Fruit fly (Drosophila melanogaster) whole organism, embryonic: ENCODE results near the gene Lamtor4.
A peak's percentile ranks its signal among the peaks of the same experiment; 100 is the strongest.

Experiments
- ATbp ChIP-seq: fragments of 200-800 bp; sonication (Bioruptor generic); optimal IDR thresholded peaks from 2 replicates; lab custom pipeline; 2017; ENCODE audit warnings: missing biosample characterization, mild to moderate bottlenecking, missing genetic modification characterization, missing genetic modification reagents
- Asciz ChIP-seq: fragments of 200-800 bp; sonication (Bioruptor generic); optimal IDR thresholded peaks from 2 replicates; lab custom pipeline; 2017; ENCODE audit warnings: missing biosample characterization, mild to moderate bottlenecking, missing genetic modification characterization, missing genetic modification reagents
- Atf-2 ChIP-seq: fragments of 200-800 bp; sonication (Bioruptor generic); optimal IDR thresholded peaks from 2 replicates; lab custom pipeline; 2016; ENCODE audit warnings: missing biosample characterization, missing genetic modification characterization
- Atf3 ChIP-seq: fragments of 200-800 bp; sonication (Bioruptor generic); optimal IDR thresholded peaks from 3 replicates; lab custom pipeline; 2016; ENCODE audit warnings: missing biosample characterization, missing genetic modification characterization
- Bgb ChIP-seq: fragments of 200-800 bp; sonication (Bioruptor generic); IDR thresholded peaks from 2 replicates; pipeline ENCODE4 v1.3.6; 2022; ENCODE audit warnings: missing biosample characterization, missing genetic modification characterization; ENCODE audit not compliant: partially characterized antibody
- Blimp-1 ChIP-seq: fragments of 200-800 bp; sonication (Bioruptor generic); optimal IDR thresholded peaks from 3 replicates; lab custom pipeline; 2018; ENCODE audit warnings: missing biosample characterization, missing genetic modification characterization, mild to moderate bottlenecking, moderate library complexity, missing genetic modification reagents
- BtbVII ChIP-seq: fragments of 200-800 bp; sonication (Bioruptor generic); optimal IDR thresholded peaks from 3 replicates; lab custom pipeline; 2017; ENCODE audit warnings: missing biosample characterization, mild to moderate bottlenecking, missing genetic modification characterization
- CG10366 ChIP-seq: fragments of 200-800 bp; sonication (Bioruptor generic); IDR thresholded peaks from 2 replicates; pipeline ENCODE4 v1.3.6; 2022; ENCODE audit warnings: missing biosample characterization, missing genetic modification characterization
- CG12299 ChIP-seq: fragments of 200-800 bp; sonication (Bioruptor generic); optimal IDR thresholded peaks from 2 replicates; lab custom pipeline; 2018; ENCODE audit warnings: missing biosample characterization, mild to moderate bottlenecking, missing genetic modification characterization
- CG12659 ChIP-seq: fragments of 200-800 bp; sonication (Bioruptor generic); optimal IDR thresholded peaks from 3 replicates; lab custom pipeline; 2017; ENCODE audit warnings: mild to moderate bottlenecking, missing biosample characterization, missing genetic modification reagents, missing genetic modification characterization
- CG13296 ChIP-seq: fragments of 200-800 bp; sonication (Bioruptor generic); optimal IDR thresholded peaks from 3 replicates; lab custom pipeline; 2018; ENCODE audit warnings: missing biosample characterization, mild to moderate bottlenecking, missing genetic modification characterization
- CG14441 ChIP-seq: fragments of 200-800 bp; sonication (Bioruptor generic); IDR thresholded peaks from 2 replicates; pipeline ENCODE4 v1.3.6; 2022; ENCODE audit warnings: missing biosample characterization, missing genetic modification characterization
- CG15011 ChIP-seq: fragments of 200-800 bp; sonication (Bioruptor generic); optimal IDR thresholded peaks from 3 replicates; lab custom pipeline; 2018; ENCODE audit warnings: missing biosample characterization, mild to moderate bottlenecking, missing genetic modification characterization
- CG18619 ChIP-seq: fragments of 200-800 bp; sonication (Bioruptor generic); optimal IDR thresholded peaks from 3 replicates; lab custom pipeline; 2017; ENCODE audit warnings: missing biosample characterization, mild to moderate bottlenecking, missing genetic modification characterization
- CG30403 ChIP-seq: fragments of 200-800 bp; sonication (Bioruptor generic); optimal IDR thresholded peaks from 3 replicates; lab custom pipeline; 2016; ENCODE audit warnings: missing biosample characterization, missing genetic modification characterization
- CG31388 ChIP-seq: fragments of 200-800 bp; sonication (Bioruptor generic); optimal IDR thresholded peaks from 2 replicates; lab custom pipeline; 2016; ENCODE audit warnings: missing biosample characterization, missing genetic modification characterization
- CG32767 ChIP-seq: fragments of 200-800 bp; sonication (Bioruptor generic); IDR thresholded peaks from 2 replicates; pipeline ENCODE4 v1.3.6; 2022; ENCODE audit warnings: missing biosample characterization, missing genetic modification characterization
- CG3847 ChIP-seq: fragments of 200-800 bp; sonication (Bioruptor generic); IDR thresholded peaks from 2 replicates; pipeline ENCODE4 v1.3.6; 2022; ENCODE audit warnings: missing biosample characterization, missing genetic modification characterization
- CG43689 ChIP-seq: fragments of 200-800 bp; sonication (Bioruptor generic); IDR thresholded peaks from 2 replicates; pipeline ENCODE4 v1.3.6; 2022; ENCODE audit warnings: missing biosample characterization, missing genetic modification characterization
- CG9215 ChIP-seq: fragments of 200-800 bp; sonication (Bioruptor generic); IDR thresholded peaks from 2 replicates; pipeline ENCODE4 v1.3.6; 2022; ENCODE audit warnings: missing biosample characterization, missing genetic modification characterization
- CG9727 ChIP-seq: fragments of 200-800 bp; sonication (Bioruptor generic); optimal IDR thresholded peaks from 3 replicates; lab custom pipeline; 2017; ENCODE audit warnings: missing biosample characterization, mild to moderate bottlenecking, missing genetic modification characterization
- Camta ChIP-seq: fragments of 200-800 bp; sonication (Bioruptor generic); optimal IDR thresholded peaks from 2 replicates; lab custom pipeline; 2016; ENCODE audit warnings: missing biosample characterization, missing genetic modification characterization
- Eip74EF ChIP-seq, 2 experiments: fragments of 200-800 bp in 1 of 2; fragments of >200 bp in 1 of 2; sonication (Bioruptor generic) in 1 of 2; optimal IDR thresholded peaks; 2 replicates each; lab custom pipeline; 2017 to 2019; ENCODE audit warnings: missing biosample characterization in 2 of 2, missing genetic modification characterization in 2 of 2, mild to moderate bottlenecking in 1 of 2, moderate library complexity in 1 of 2
- Fer3 ChIP-seq: fragments of 200-800 bp; sonication (Bioruptor generic); optimal IDR thresholded peaks from 2 replicates; lab custom pipeline; 2018; ENCODE audit warnings: missing biosample characterization, mild to moderate bottlenecking, missing genetic modification characterization, moderate library complexity
- HLH4C ChIP-seq: fragments of 200-800 bp; sonication (Bioruptor generic); IDR thresholded peaks from 3 replicates; pipeline ENCODE4 v1.3.6; 2022; ENCODE audit warnings: missing biosample characterization, missing genetic modification characterization; ENCODE audit not compliant: partially characterized antibody
- Hey ChIP-seq: fragments of 200-800 bp; sonication (Bioruptor generic); optimal IDR thresholded peaks from 3 replicates; lab custom pipeline; 2018; ENCODE audit warnings: missing biosample characterization, mild to moderate bottlenecking, missing genetic modification characterization
- HmgD ChIP-seq: fragments of 200-800 bp; sonication (Bioruptor generic); optimal IDR thresholded peaks from 3 replicates; lab custom pipeline; 2016; ENCODE audit warnings: missing biosample characterization, missing genetic modification characterization
- HmgZ ChIP-seq: fragments of 200-800 bp; sonication (Bioruptor generic); optimal IDR thresholded peaks from 2 replicates; lab custom pipeline; 2018; ENCODE audit warnings: missing biosample characterization, mild to moderate bottlenecking, missing genetic modification characterization
- MTF-1 ChIP-seq: fragments of 200-800 bp; sonication (Bioruptor generic); optimal IDR thresholded peaks from 2 replicates; lab custom pipeline; 2018; ENCODE audit warnings: missing biosample characterization, mild to moderate bottlenecking, missing genetic modification characterization, borderline replicate concordance
- Myb ChIP-seq: fragments of 200-800 bp; sonication (Bioruptor generic); optimal IDR thresholded peaks from 2 replicates; lab custom pipeline; 2016; ENCODE audit warnings: missing biosample characterization, missing genetic modification characterization
- Neu2 ChIP-seq: fragments of 200-800 bp; sonication (Bioruptor generic); optimal IDR thresholded peaks from 3 replicates; lab custom pipeline; 2016; ENCODE audit warnings: missing biosample characterization, missing genetic modification characterization, borderline replicate concordance
- YL-1 ChIP-seq: fragments of 200-800 bp; sonication (Bioruptor generic); optimal IDR thresholded peaks from 3 replicates; lab custom pipeline; 2017; ENCODE audit warnings: missing biosample characterization, mild to moderate bottlenecking, missing genetic modification characterization
- ci ChIP-seq: fragments of 200-800 bp; sonication (Bioruptor generic); IDR thresholded peaks from 3 replicates; pipeline ENCODE4 v1.3.6; 2022; ENCODE audit warnings: missing biosample characterization, missing genetic modification characterization
- crp ChIP-seq, 2 experiments: fragments of 200-800 bp; sonication (Bioruptor generic); optimal IDR thresholded peaks; 2 replicates in 1 of 2; 3 replicates in 1 of 2; lab custom pipeline; 2017; ENCODE audit warnings: missing biosample characterization in 2 of 2, missing genetic modification characterization in 2 of 2, mild to moderate bottlenecking in 1 of 2, moderate library complexity in 1 of 2
- dysf ChIP-seq: fragments of 200-800 bp; sonication (Bioruptor generic); IDR thresholded peaks from 3 replicates; pipeline ENCODE4 v1.3.6; 2022; ENCODE audit warnings: missing biosample characterization, missing genetic modification characterization
- emc ChIP-seq: fragments of 200-800 bp; sonication (Bioruptor generic); optimal IDR thresholded peaks from 2 replicates; lab custom pipeline; 2016; ENCODE audit warnings: missing biosample characterization, missing genetic modification characterization
- ems ChIP-seq: fragments of 200-800 bp; sonication (Bioruptor generic); optimal IDR thresholded peaks from 3 replicates; lab custom pipeline; 2016; ENCODE audit warnings: missing biosample characterization, missing genetic modification characterization
- lilli ChIP-seq: fragments of 200-800 bp; sonication (Bioruptor generic); optimal IDR thresholded peaks from 3 replicates; lab custom pipeline; 2016; ENCODE audit warnings: missing biosample characterization, missing genetic modification characterization
- mam ChIP-seq: fragments of 200-800 bp; sonication (Bioruptor generic); optimal IDR thresholded peaks from 3 replicates; lab custom pipeline; 2016; ENCODE audit warnings: missing biosample characterization, missing genetic modification characterization
- nerfin-1 ChIP-seq: fragments of 200-800 bp; sonication (Bioruptor generic); optimal IDR thresholded peaks from 3 replicates; lab custom pipeline; 2019; ENCODE audit warnings: missing biosample characterization, mild to moderate bottlenecking, missing genetic modification characterization, moderate library complexity
- odd ChIP-seq: fragments of 200-800 bp; sonication (Bioruptor generic); optimal IDR thresholded peaks from 2 replicates; lab custom pipeline; 2017; ENCODE audit warnings: missing biosample characterization, mild to moderate bottlenecking, missing genetic modification characterization
- pfk ChIP-seq: fragments of 200-800 bp; sonication (Bioruptor generic); optimal IDR thresholded peaks from 2 replicates; lab custom pipeline; 2018; ENCODE audit warnings: missing biosample characterization, mild to moderate bottlenecking, missing genetic modification characterization, moderate library complexity
- ranshi ChIP-seq: fragments of 200-800 bp; sonication (Bioruptor generic); IDR thresholded peaks from 2 replicates; pipeline ENCODE4 v1.3.6; 2022; ENCODE audit warnings: missing biosample characterization, missing genetic modification characterization
- repo ChIP-seq: fragments of 200-800 bp; sonication (Bioruptor generic); optimal IDR thresholded peaks from 2 replicates; lab custom pipeline; 2016; ENCODE audit warnings: missing biosample characterization, missing genetic modification characterization
- sd ChIP-seq: fragments of 200-800 bp; sonication (Bioruptor generic); optimal IDR thresholded peaks from 3 replicates; lab custom pipeline; 2018; ENCODE audit warnings: missing biosample characterization, mild to moderate bottlenecking, missing genetic modification characterization, moderate library complexity
- sim ChIP-seq: fragments of 200-800 bp; sonication (Bioruptor generic); IDR thresholded peaks from 2 replicates; pipeline ENCODE4 v1.3.6; 2022; ENCODE audit warnings: missing biosample characterization, missing genetic modification characterization
- tio ChIP-seq: fragments of 200-800 bp; sonication (Bioruptor generic); optimal IDR thresholded peaks from 2 replicates; lab custom pipeline; 2017; ENCODE audit warnings: missing biosample characterization, missing genetic modification characterization, inconsistent platforms

Lamtor4 gene

DNA sequence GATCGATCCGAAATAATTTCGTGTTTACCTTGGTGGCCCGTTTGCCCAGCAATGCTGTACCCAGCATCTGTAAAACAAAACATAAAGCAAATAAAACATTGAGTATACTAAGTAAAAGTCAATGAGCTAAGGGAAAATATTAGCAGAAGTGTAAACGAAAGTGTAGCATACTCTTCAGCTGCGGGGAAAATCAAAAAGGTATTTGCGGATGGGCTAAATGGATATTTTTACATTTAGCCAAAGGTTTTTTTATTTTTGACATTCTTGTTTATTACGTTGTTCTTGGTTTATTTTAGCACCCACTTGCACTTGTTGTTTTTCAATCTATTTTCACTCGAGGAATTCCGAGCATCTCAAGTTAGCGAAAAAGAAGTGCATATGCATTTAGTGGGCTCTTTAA is 34.2 kb downstream of the Lamtor4 start (continued):
- TF ChIP-seq nerfin-1 (tag; lab: Kevin White, UChicago), result no peak
- TF ChIP-seq CG12659 (GFP tag; lab: Kevin White, UChicago), result peak; percentile 26
- no peak for TF ChIP-seq repo (GFP tag; lab: Kevin White, UChicago)
- TF ChIP-seq ems, result no peak
- TF ChIP-seq CG15011, result no peak
- no peak for TF ChIP-seq CG9727 (GFP tag; lab: Kevin White, UChicago)
- no peak for TF ChIP-seq emc (GFP tag; lab: Kevin White, UChicago)
- TF ChIP-seq Asciz (GFP tag; lab: Kevin White, UChicago), result peak; percentile 8
- peak; percentile 26 for TF ChIP-seq ATbp
- TF ChIP-seq CG30403 (GFP tag; lab: Kevin White, UChicago), result no peak
- TF ChIP-seq sim, result no peak
- TF ChIP-seq Hey, result no peak
- no peak for TF ChIP-seq lilli (GFP tag; lab: Kevin White, UChicago)
- TF ChIP-seq CG13296 (GFP tag; lab: Kevin White, UChicago), result no peak
- peak; percentile 31; the same call in 1 of the 2 replicates for TF ChIP-seq Bgb (GFP tag; lab: Robert Waterston, UW)
- TF ChIP-seq ci (GFP tag; lab: Robert Waterston, UW), result 0 out of 3 replicates have a peak, but pooled peaks have one; percentile 43
- TF ChIP-seq HmgD (GFP tag; lab: Kevin White, UChicago), result no peak
- TF ChIP-seq MTF-1, result no peak
- TF ChIP-seq BtbVII, result peak; percentile 29
- TF ChIP-seq crp (GFP tag; optimal IDR thresholded peaks at IDR 0.05; lab: Kevin White, UChicago), result no peak
- no peak for TF ChIP-seq odd (GFP tag; lab: Kevin White, UChicago)
- TF ChIP-seq CG12299 (tag; lab: Kevin White, UChicago), result no peak
- no peak for TF ChIP-seq Eip74EF (GFP tag; optimal IDR thresholded peaks at IDR 0.05; lab: Kevin White, UChicago)
- TF ChIP-seq ranshi (GFP tag; lab: Robert Waterston, UW), result no peak
- no peak for TF ChIP-seq HmgZ (tag; lab: Kevin White, UChicago)
- TF ChIP-seq sd, result no peak
- TF ChIP-seq YL-1 (GFP tag; lab: Kevin White, UChicago), result no peak
- TF ChIP-seq CG9215 (GFP tag; lab: Robert Waterston, UW), result no peak
- no peak for TF ChIP-seq Myb (GFP tag; lab: Kevin White, UChicago)
- no peak for TF ChIP-seq Atf-2 (GFP tag; lab: Kevin White, UChicago)
- TF ChIP-seq Camta (GFP tag; lab: Kevin White, UChicago), result no peak
- TF ChIP-seq Atf3 (GFP tag; lab: Kevin White, UChicago), result no peak
- TF ChIP-seq dysf (GFP tag; lab: Robert Waterston, UW), result no peak
- TF ChIP-seq CG14441 (GFP tag; lab: Robert Waterston, UW), result no peak
- TF ChIP-seq Blimp-1, result peak; percentile 29
- no peak for TF ChIP-seq pfk (GFP tag; lab: Kevin White, UChicago)
- no peak for TF ChIP-seq CG18619 (GFP tag; lab: Kevin White, UChicago)
- peak; percentile 37 for TF ChIP-seq tio (GFP tag; lab: Kevin White, UChicago)
- TF ChIP-seq CG31388 (GFP tag; lab: Kevin White, UChicago), result no peak
- TF ChIP-seq CG10366 (GFP tag; lab: Robert Waterston, UW), result no peak
- TF ChIP-seq Fer3 (tag; lab: Kevin White, UChicago), result no peak
- TF ChIP-seq CG43689 (GFP tag; lab: Robert Waterston, UW), result no peak
- no peak for TF ChIP-seq CG3847 (GFP tag; lab: Robert Waterston, UW)
- no peak for TF ChIP-seq Neu2
- TF ChIP-seq mam (GFP tag; lab: Kevin White, UChicago), result no peak
- TF ChIP-seq CG32767 (GFP tag; lab: Robert Waterston, UW), result no peak
- TF ChIP-seq HLH4C (GFP tag; lab: Robert Waterston, UW), result 0 out of 3 replicates have a peak, but pooled peaks have one; percentile 33
